Fruit fly (Drosophila melanogaster) whole organism: ENCODE data around the gene chm.

ENCODE experiments used
- CG8478 ChIP-seq: fragments of >200 bp; optimal IDR thresholded peaks from 2 replicates; lab custom pipeline; 2018; ENCODE audit warnings: inconsistent platforms
- psq ChIP-seq: fragments of >200 bp; optimal IDR thresholded peaks from 2 replicates; lab custom pipeline; 2017
- usp ChIP-seq: fragments of >200 bp; optimal IDR thresholded peaks from 2 replicates; lab custom pipeline; 2017; ENCODE audit warnings: missing biosample characterization, missing genetic modification characterization, mixed read lengths

- no peak for TF ChIP-seq psq (lab: Kevin White, UChicago)
- no peak for TF ChIP-seq CG8478
- TF ChIP-seq usp (GFP tag; lab: Kevin White, UChicago) = no peak
Observed at dm6 chr2L:7438505-7438904, 26.3 kb downstream of the chm start.
